Worm (Caenorhabditis elegans) whole organism, late embryonic: Measurements from ENCODE around the gene cut-2.
"Not testable (repeated sequence)": the region's sequence is repeated elsewhere in the genome, so short reads cannot be mapped to it uniquely, and the experiment has no call there.

Experiments
- F13H6.1 ChIP-seq: sonication (generic microtip); optimal IDR thresholded peaks from 2 replicates; lab custom pipeline; 2016; ENCODE audit warnings: missing genetic modification characterization, missing compliant biosample characterization
- T23F11.4 ChIP-seq: fragments of 200-800 bp; sonication (Bioruptor generic); optimal IDR thresholded peaks from 2 replicates; lab custom pipeline; 2018; ENCODE audit warnings: mild to moderate bottlenecking, missing genetic modification characterization, missing compliant biosample characterization
- Y22D7AL.16 ChIP-seq: sonication (generic microtip); optimal IDR thresholded peaks from 2 replicates; lab custom pipeline; 2016; ENCODE audit warnings: missing genetic modification characterization, missing compliant biosample characterization
- ahr-1 ChIP-seq: sonication (generic microtip); optimal IDR thresholded peaks from 2 replicates; lab custom pipeline; 2016; ENCODE audit warnings: missing genetic modification characterization, missing compliant biosample characterization
- ama-1 ChIP-seq: fragments of 150-350 bp; optimal IDR thresholded peaks from 2 replicates; lab custom pipeline; 2014
- ceh-18 ChIP-seq: sonication (generic microtip); optimal IDR thresholded peaks from 2 replicates; lab custom pipeline; 2016; ENCODE audit warnings: missing genetic modification characterization, missing compliant biosample characterization
- ceh-19 ChIP-seq: fragments of 200-800 bp; sonication (Bioruptor generic); optimal IDR thresholded peaks from 2 replicates; lab custom pipeline; 2018; ENCODE audit warnings: mild to moderate bottlenecking, missing genetic modification characterization, missing compliant biosample characterization
- ceh-2 ChIP-seq: sonication (generic microtip); optimal IDR thresholded peaks from 2 replicates; lab custom pipeline; 2016; ENCODE audit warnings: missing genotype, missing genetic modification characterization, missing compliant biosample characterization
- ceh-31 ChIP-seq: sonication (generic microtip); optimal IDR thresholded peaks from 2 replicates; lab custom pipeline; 2016; ENCODE audit warnings: missing genetic modification characterization, missing compliant biosample characterization
- ceh-48 ChIP-seq: sonication (generic microtip); optimal IDR thresholded peaks from 2 replicates; lab custom pipeline; 2016; ENCODE audit warnings: missing genetic modification characterization, inconsistent platforms, missing compliant biosample characterization
- ceh-6 ChIP-seq: fragments of 200-800 bp; sonication (Bioruptor generic); optimal IDR thresholded peaks from 2 replicates; lab custom pipeline; 2018; ENCODE audit warnings: mild to moderate bottlenecking, missing genetic modification characterization, missing compliant biosample characterization
- elt-2 ChIP-seq: sonication (generic microtip); optimal IDR thresholded peaks from 2 replicates; lab custom pipeline; 2016; ENCODE audit warnings: missing genetic modification reagents, missing genetic modification characterization, missing compliant biosample characterization
- elt-4 ChIP-seq: sonication (generic microtip); optimal IDR thresholded peaks from 2 replicates; lab custom pipeline; 2016; ENCODE audit warnings: missing genetic modification characterization, missing compliant biosample characterization
- ets-4 ChIP-seq: sonication (generic microtip); optimal IDR thresholded peaks from 2 replicates; lab custom pipeline; 2016; ENCODE audit warnings: missing genetic modification characterization, missing compliant biosample characterization
- fkh-6 ChIP-seq: sonication (generic microtip); optimal IDR thresholded peaks from 2 replicates; lab custom pipeline; 2016; ENCODE audit warnings: missing genetic modification characterization, missing compliant biosample characterization
- gmeb-2 ChIP-seq: sonication (generic microtip); optimal IDR thresholded peaks from 2 replicates; lab custom pipeline; 2016; ENCODE audit warnings: missing genetic modification characterization, inconsistent platforms, missing compliant biosample characterization
- hlh-13 ChIP-seq: fragments of 200-800 bp; sonication (Bioruptor generic); optimal IDR thresholded peaks from 2 replicates; lab custom pipeline; 2018; ENCODE audit warnings: mild to moderate bottlenecking, missing genetic modification characterization, missing compliant biosample characterization
- hlh-15 ChIP-seq: sonication (generic microtip); optimal IDR thresholded peaks from 2 replicates; lab custom pipeline; 2016; ENCODE audit warnings: missing genetic modification characterization, missing compliant biosample characterization
- hlh-30 ChIP-seq: sonication (generic microtip); optimal IDR thresholded peaks from 2 replicates; lab custom pipeline; 2017; ENCODE audit warnings: antibody characterized with exemption, missing genetic modification characterization, missing compliant biosample characterization; ENCODE audit not compliant: insufficient read depth
- lin-11 ChIP-seq: fragments of 200-800 bp; sonication (Bioruptor generic); optimal IDR thresholded peaks from 2 replicates; lab custom pipeline; 2018; ENCODE audit warnings: mild to moderate bottlenecking, missing genetic modification characterization, missing compliant biosample characterization
- nfya-1 ChIP-seq: sonication (generic microtip); optimal IDR thresholded peaks from 2 replicates; lab custom pipeline; 2017; ENCODE audit warnings: missing genetic modification characterization, mild to moderate bottlenecking, missing compliant biosample characterization, antibody characterized with exemption, moderate library complexity
- nhr-11 ChIP-seq: fragments of 150-350 bp; optimal IDR thresholded peaks from 2 replicates; lab custom pipeline; 2014; ENCODE audit warnings: missing biosample characterization, missing genetic modification characterization
- nhr-232 ChIP-seq: sonication (generic microtip); optimal IDR thresholded peaks from 2 replicates; lab custom pipeline; 2016; ENCODE audit warnings: missing genetic modification characterization, missing compliant biosample characterization
- pha-2 ChIP-seq: sonication (generic microtip); optimal IDR thresholded peaks from 2 replicates; lab custom pipeline; 2017; ENCODE audit warnings: mild to moderate bottlenecking, missing genetic modification characterization, missing compliant biosample characterization
- pha-4 ChIP-seq: fragments of 150-350 bp; optimal IDR thresholded peaks from 2 replicates; lab custom pipeline; 2018; ENCODE audit warnings: missing biosample characterization, missing genetic modification reagents, missing genetic modification characterization
- rnt-1 ChIP-seq: sonication (generic microtip); optimal IDR thresholded peaks from 2 replicates; lab custom pipeline; 2016; ENCODE audit warnings: missing genetic modification characterization, missing compliant biosample characterization
- sdc-2 ChIP-seq: sonication (generic microtip); optimal IDR thresholded peaks from 2 replicates; lab custom pipeline; 2016; ENCODE audit warnings: missing genotype, missing genetic modification characterization, missing compliant biosample characterization
- sox-4 ChIP-seq: sonication (generic microtip); optimal IDR thresholded peaks from 2 replicates; lab custom pipeline; 2017; ENCODE audit warnings: mild to moderate bottlenecking, missing genetic modification characterization, inconsistent platforms, missing compliant biosample characterization
- ttx-3 ChIP-seq: sonication (generic microtip); optimal IDR thresholded peaks from 2 replicates; lab custom pipeline; 2016; ENCODE audit warnings: missing genetic modification reagents, missing genetic modification characterization, missing compliant biosample characterization
- unc-3 ChIP-seq, 2 experiments: fragments of 200-800 bp in 1 of 2; sonication (Bioruptor generic) in 1 of 2; sonication (generic microtip) in 1 of 2; conservative IDR thresholded peaks in 1 of 2; optimal IDR thresholded peaks in 1 of 2; 2 replicates each; pipeline versions ENCODE4 v1.3.6 to Lab custom; 2016 to 2022; ENCODE audit warnings: missing compliant biosample characterization in 2 of 2, missing genetic modification characterization in 2 of 2, missing genetic modification reagents in 1 of 2
- unc-42 ChIP-seq: sonication (generic microtip); optimal IDR thresholded peaks from 2 replicates; lab custom pipeline; 2016; ENCODE audit warnings: missing genotype, missing genetic modification characterization, missing compliant biosample characterization

Gene cut-2

DNA sequence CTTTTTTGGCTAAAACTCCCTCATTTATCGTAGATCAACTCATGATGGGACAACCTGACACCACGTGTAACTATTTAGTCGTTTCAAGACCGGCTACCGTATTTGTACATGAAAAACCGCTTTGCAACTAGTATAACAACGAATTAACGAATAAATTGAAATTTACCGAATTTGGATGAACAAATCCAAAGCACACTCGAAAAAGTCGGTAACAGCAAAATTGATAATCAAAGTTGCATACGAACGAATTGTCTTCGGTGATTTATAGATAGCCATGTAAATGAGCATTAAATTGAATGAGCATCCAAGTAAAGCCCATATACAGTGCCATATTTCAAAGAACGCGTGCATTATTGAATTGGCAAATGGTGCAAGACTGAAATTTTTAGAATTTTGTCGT lies 17.6 kb downstream of the cut-2 start, which contains the start of gene srd-17:
Gene srd-17 (minus strand): TSS at position 351 of the 400 bp plus-strand sequence.
- no peak for TF ChIP-seq nfya-1 (tag; lab: Kevin White, UChicago)
- TF ChIP-seq pha-2 (tag; lab: Kevin White, UChicago) = no peak
- TF ChIP-seq elt-2 (tag; lab: Kevin White, UChicago) = no peak
- TF ChIP-seq T23F11.4 = no peak
- no peak for TF ChIP-seq gmeb-2 (tag; lab: Kevin White, UChicago)
- TF ChIP-seq ceh-48 (tag; lab: Kevin White, UChicago) = no peak
- no peak for TF ChIP-seq lin-11 (tag; lab: Kevin White, UChicago)
- TF ChIP-seq ceh-6 = no peak
- no peak for TF ChIP-seq hlh-13 (GFP tag; lab: Kevin White, UChicago)
- TF ChIP-seq fkh-6 = no peak
- no peak for TF ChIP-seq elt-4 (tag; lab: Kevin White, UChicago)
- TF ChIP-seq rnt-1 (tag; lab: Kevin White, UChicago) = no peak
- no peak for TF ChIP-seq hlh-30 (tag; lab: Kevin White, UChicago)
- TF ChIP-seq unc-42 (tag; lab: Kevin White, UChicago) = no peak
- no peak for TF ChIP-seq sdc-2 (tag; lab: Kevin White, UChicago)
- TF ChIP-seq nhr-11 (tag; lab: Kevin White, UChicago) = no peak
- TF ChIP-seq ceh-31 (tag; lab: Kevin White, UChicago) = no peak

DNA sequence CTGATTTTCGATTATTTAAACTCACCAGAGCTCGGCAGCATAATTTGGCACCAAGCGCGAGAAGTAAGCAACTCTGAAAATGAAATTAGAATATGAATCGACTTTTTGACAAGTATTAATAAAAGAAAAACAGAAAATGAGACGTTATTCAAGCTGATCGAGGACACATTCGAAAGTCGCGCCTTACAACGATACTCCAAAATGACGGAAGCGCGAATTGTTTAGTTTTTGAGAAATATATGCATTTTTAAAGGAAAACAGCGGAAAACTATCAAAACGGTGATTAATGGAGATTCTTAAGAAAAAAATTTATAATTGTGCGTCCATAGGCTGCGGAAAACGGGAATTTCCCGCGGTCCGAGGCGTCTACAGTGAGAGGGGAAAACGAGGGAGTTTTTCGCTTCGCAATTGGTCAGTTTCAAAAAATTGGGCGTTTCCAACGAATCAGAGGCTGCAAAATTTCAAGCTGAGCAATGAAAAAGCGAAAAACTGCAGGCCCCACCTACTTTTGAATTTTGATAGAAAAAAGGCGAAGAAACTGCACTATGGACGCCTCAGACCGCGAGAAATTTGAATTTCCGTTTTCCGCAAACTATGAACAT lies 22.8 kb downstream of the cut-2 start, which contains the start of gene mes-4:
Gene mes-4 (minus strand): TSS at position 73 of the 602 bp plus-strand sequence.
- TF ChIP-seq ets-4 (tag; lab: Kevin White, UChicago) (no peak), pha-4 (tag; lab: Kevin White, UChicago) (no peak), nhr-232 (tag; lab: Kevin White, UChicago) (no peak), nfya-1 (tag; lab: Kevin White, UChicago) (peak; percentile 85)

DNA sequence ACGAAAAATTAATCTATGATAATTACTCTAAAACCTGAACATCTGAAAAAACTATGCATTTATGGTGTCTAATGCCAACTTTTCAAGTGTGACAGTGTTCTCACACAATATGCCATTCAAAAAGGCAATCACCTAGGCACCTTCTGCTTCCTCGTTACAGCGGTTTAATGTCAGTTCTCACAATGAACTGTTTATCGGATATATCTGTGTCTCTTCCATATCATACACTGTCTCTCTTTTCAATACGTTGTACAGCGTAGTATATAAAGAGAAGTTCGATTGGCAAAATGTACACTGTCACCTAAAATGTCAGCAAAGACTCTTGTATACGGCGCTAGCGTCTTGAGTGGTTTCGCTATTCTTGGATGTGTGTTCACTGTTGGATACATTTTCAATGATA lies 26.9 kb downstream of the cut-2 start, which contains the start of gene col-162:
Gene col-162 (plus strand): TSS at position 301 of the 400 bp plus-strand sequence.
- TF ChIP-seq hlh-15 (no peak), ahr-1 (no peak), F13H6.1 (tag; lab: Kevin White, UChicago) (no peak), ceh-19 (no peak), T23F11.4 (no peak), pha-2 (tag; lab: Kevin White, UChicago) (no peak), Y22D7AL.16 (tag; lab: Kevin White, UChicago) (no peak), unc-42 (tag; lab: Kevin White, UChicago) (no peak), ttx-3 (no peak), elt-2 (tag; lab: Kevin White, UChicago) (no peak), ama-1 (lab: Kevin White, UChicago) (no peak), ceh-18 (tag; lab: Kevin White, UChicago) (no peak), ceh-2 (tag; lab: Kevin White, UChicago) (no peak), ceh-48 (tag; lab: Kevin White, UChicago) (no peak)

DNA sequence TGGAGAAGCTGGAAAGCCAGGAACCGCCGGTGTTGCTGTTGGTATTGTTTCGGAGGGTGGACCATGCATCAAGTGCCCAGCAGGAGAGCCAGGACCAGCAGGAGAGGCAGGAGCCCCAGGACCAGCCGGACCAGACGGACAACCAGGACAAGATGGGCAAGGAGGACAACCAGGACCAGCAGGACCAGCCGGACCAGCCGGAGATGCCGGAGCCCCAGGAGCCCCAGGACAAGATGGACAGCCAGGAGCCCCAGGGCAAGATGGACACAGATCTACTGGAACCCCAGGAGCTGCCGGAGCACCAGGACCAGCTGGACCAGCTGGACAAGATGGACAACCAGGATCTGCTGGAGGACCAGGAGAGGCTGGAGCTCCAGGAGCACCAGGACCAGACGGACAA lies 28.1 kb downstream of the cut-2 start:
- TF ChIP-seq pha-4 (tag; lab: Kevin White, UChicago) = no peak

DNA sequence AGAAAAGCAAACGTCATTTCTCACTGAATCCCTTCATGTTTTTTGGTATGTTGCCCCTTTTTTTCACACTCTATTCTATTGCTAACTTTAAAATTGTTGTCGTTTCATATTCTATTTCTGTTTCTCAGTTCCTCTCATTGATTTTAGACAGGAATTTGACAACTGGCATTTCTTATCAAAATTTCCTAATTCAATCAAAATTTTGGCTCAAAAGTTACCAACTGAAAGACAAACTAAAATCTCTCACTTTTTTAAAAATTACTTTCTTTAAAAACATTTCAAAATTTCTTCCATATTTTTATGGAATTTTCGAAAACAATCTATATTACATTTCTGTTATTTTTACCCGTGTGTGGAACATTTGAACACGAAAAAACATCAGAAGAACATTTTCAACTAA lies 28.8 kb downstream of the cut-2 start, which contains the start of gene Y2H9A.6:
Gene Y2H9A.6 (plus strand): TSS at position 301 of the 400 bp plus-strand sequence.
- TF ChIP-seq unc-3 (GFP tag; conservative IDR thresholded peaks at IDR 0.05; lab: Robert Waterston, UW); unc-3 (tag; optimal IDR thresholded peaks at IDR 0.05; lab: Kevin White, UChicago); unc-42 (tag; lab: Kevin White, UChicago); sox-4 (tag; lab: Kevin White, UChicago): not testable (repeated sequence)
- TF ChIP-seq, all 69 proteins: peak for 0; not testable (repeated sequence) for 69
